Worm (Caenorhabditis elegans): ENCODE data around the gene ZC190.7.
"Not testable (repeated sequence)": the region's sequence is repeated elsewhere in the genome, so short reads cannot be mapped to it uniquely, and the experiment has no call there.

ZC190.7 gene

DNA sequence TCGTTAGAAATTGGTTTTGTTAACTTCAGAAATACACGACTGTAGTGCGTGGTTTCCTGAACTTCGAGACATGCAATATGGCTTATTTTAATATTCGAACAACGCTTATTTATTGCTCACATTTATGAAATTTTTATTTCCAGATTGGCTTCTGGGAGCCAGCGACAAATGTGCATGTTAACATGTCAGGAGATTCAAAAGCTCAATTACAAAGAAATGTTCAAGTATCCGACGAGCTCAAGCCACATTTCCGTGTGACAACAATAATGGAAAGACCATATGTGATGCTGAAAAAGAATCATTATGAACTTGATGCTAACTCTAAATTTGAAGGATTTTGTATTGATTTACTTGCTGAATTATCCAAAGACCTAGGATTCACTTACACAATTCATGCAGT is 31.7 kb upstream of the ZC190.7 start:
- TF ChIP-seq skn-1 (tag; optimal IDR thresholded peaks at IDR 0.05) (no peak), snpc-4 (tag; optimal IDR thresholded peaks at IDR 0.05) (no peak), mdl-1 (tag; optimal IDR thresholded peaks at IDR 0.05) (no peak), unc-39 (tag; optimal IDR thresholded peaks at IDR 0.05) (no peak), ztf-4 (tag; optimal IDR thresholded peaks at IDR 0.05) (no peak), nhr-23 (tag; optimal IDR thresholded peaks at IDR 0.05) (no peak), lin-15B (tag; optimal IDR thresholded peaks at IDR 0.05) (no peak), egl-27 (tag; optimal IDR thresholded peaks at IDR 0.05) (no peak), nhr-43 (tag; optimal IDR thresholded peaks at IDR 0.05; ENCODE audit: poor library complexity, severe bottlenecking) (no peak), nhr-237 (tag; optimal IDR thresholded peaks at IDR 0.05) (no peak), mml-1 (tag; optimal IDR thresholded peaks at IDR 0.05) (no peak), nhr-77 (tag; optimal IDR thresholded peaks at IDR 0.05) (no peak), eor-1 (tag; optimal IDR thresholded peaks at IDR 0.05) (no peak), ceh-16 (tag; optimal IDR thresholded peaks at IDR 0.05) (no peak), ceh-82 (tag; optimal IDR thresholded peaks at IDR 0.05) (no peak), egl-5 (tag; optimal IDR thresholded peaks at IDR 0.05) (no peak), nhr-25 (tag; optimal IDR thresholded peaks at IDR 0.05) (no peak)

DNA sequence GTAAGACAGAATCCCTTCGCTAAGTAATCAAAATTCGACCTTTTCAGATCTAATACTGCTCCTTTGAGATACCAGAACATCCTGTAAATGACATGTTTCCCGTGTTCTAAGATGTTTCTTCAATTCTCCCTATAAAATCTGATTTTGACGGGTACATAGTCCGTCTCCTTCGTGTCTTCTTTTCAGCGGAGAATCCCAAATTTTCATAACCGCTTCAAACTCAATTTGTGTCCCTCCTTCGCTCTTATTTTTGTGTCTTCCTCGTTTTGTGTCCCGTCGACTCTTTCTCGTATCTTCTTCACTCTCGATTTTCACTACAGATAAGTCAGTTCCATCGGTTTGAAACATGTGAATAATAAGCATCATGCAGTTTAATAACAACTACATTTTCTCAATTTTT is 29.5 kb upstream of the ZC190.7 start, which contains the start of gene glr-5:
TSS of gene glr-5 (plus strand) at position 321 of the 400 bp plus-strand sequence.
- TF ChIP-seq nhr-43 (tag; optimal IDR thresholded peaks at IDR 0.05; ENCODE audit: poor library complexity, severe bottlenecking) (no peak), ztf-4 (tag; optimal IDR thresholded peaks at IDR 0.05) (no peak), elt-3 (tag; optimal IDR thresholded peaks at IDR 0.05) (no peak), aly-2 (tag; optimal IDR thresholded peaks at IDR 0.05) (no peak), elt-1 (tag; optimal IDR thresholded peaks at IDR 0.05) (no peak), ceh-9 (tag; optimal IDR thresholded peaks at IDR 0.05) (no peak), fkh-10 (GFP tag; optimal IDR thresholded peaks at IDR 0.05) (no peak), pqm-1 (tag; optimal IDR thresholded peaks at IDR 0.05) (no peak), ztf-11 (tag; optimal IDR thresholded peaks at IDR 0.05) (no peak), unc-39 (tag; optimal IDR thresholded peaks at IDR 0.05) (no peak), nhr-76 (tag; optimal IDR thresholded peaks at IDR 0.05) (no peak), nhr-237 (tag; optimal IDR thresholded peaks at IDR 0.05) (no peak), egl-5 (tag; optimal IDR thresholded peaks at IDR 0.05) (no peak), unc-62 (GFP tag; optimal IDR thresholded peaks at IDR 0.05) (no peak), jun-1 (tag; optimal IDR thresholded peaks at IDR 0.05) (no peak), elt-2 (tag; optimal IDR thresholded peaks at IDR 0.05) (no peak)

DNA sequence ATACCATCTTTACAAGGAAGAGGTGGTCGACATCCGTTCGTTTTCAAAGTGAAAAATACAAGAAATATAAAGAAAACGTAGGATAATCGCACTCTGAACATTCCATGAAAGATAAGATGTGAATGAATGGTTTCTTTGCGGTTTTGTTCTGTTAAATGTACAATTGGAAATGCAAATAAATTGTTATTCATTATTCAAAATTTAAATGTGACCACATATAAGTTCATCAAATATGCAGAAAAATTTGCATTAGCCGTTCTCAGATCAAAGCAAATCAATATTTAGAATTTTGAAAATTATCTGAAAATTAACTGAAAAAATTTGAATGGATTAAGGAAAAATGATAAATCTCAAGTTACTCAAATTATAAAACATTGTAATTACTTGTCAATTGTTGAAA is 25.2 kb upstream of the ZC190.7 start, which contains the start of gene ZC178.2:
TSS of gene ZC178.2 (minus strand) at position 101 of the 400 bp plus-strand sequence.
- no peak for TF ChIP-seq tbx-2 (tag; optimal IDR thresholded peaks at IDR 0.05)
- TF ChIP-seq nhr-12 (tag; optimal IDR thresholded peaks at IDR 0.05) = no peak
- no peak for TF ChIP-seq nfya-1 (tag; optimal IDR thresholded peaks at IDR 0.05; ENCODE audit: insufficient read depth)
- TF ChIP-seq ceh-16 (tag; optimal IDR thresholded peaks at IDR 0.05) = no peak
- TF ChIP-seq pqm-1 (tag; optimal IDR thresholded peaks at IDR 0.05) = no peak
- TF ChIP-seq elt-3 (tag; optimal IDR thresholded peaks at IDR 0.05) = no peak

DNA sequence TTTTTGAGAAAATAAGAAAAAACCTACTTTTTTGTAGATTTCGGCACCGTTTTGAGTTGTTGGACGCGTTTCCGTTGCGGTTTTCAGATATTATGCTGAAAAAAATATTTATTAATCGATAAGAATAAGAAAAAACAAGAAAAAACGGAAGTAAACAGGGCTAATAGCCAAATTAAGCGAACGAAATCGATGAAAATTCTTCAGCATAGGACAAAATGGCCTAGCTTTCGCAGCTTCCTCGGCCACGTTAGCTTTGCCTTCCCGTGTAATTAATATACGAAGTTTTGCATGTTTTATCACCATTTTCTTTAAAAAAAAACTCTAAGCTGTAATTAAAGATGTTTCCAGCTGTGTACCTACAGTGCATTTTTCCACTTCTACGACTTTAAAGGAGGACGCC is 9.6 kb upstream of the ZC190.7 start, which contains the start of gene ZC190.10:
TSS of gene ZC190.10 (minus strand) at position 101 of the 400 bp plus-strand sequence.
- not testable (repeated sequence) for TF ChIP-seq lin-15B, egl-5, mml-1 (tag; optimal IDR thresholded peaks at IDR 0.05)

DNA sequence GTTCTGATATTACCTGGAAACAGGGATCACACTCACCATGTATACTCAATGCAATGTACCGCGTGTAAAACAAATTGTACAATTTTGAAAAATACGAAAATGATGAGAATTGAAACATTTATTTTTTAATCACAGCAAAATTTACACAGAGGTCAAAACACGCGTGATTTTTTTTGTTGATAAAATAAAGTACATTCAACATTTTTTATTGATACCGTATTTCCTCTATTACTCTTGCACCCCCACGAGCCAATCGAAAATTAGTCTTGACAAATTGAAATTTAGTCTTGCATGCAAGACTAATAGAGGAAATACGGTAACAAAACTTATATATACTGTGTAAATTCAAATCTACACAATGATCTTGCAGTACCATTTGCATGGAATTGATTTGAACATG is 1.0 kb upstream of the ZC190.7 start, which contains the start of gene ZC190.8:
TSS of gene ZC190.8 (minus strand) at position 101 of the 400 bp plus-strand sequence.
- TF ChIP-seq ZK546.5 (tag; optimal IDR thresholded peaks at IDR 0.05) (no peak), nhr-28 (tag; optimal IDR thresholded peaks at IDR 0.05) (no peak), nhr-11 (tag; optimal IDR thresholded peaks at IDR 0.05) (no peak), pha-4 (tag; optimal IDR thresholded peaks at IDR 0.05) (no peak), lin-15B (tag; optimal IDR thresholded peaks at IDR 0.05) (no peak), nhr-237 (tag; optimal IDR thresholded peaks at IDR 0.05) (no peak), ceh-28 (tag; optimal IDR thresholded peaks at IDR 0.05) (no peak), pqm-1 (tag; optimal IDR thresholded peaks at IDR 0.05) (no peak), nhr-43 (tag; optimal IDR thresholded peaks at IDR 0.05; ENCODE audit: poor library complexity, severe bottlenecking) (no peak), mdl-1 (tag; optimal IDR thresholded peaks at IDR 0.05) (no peak), ztf-11 (tag; optimal IDR thresholded peaks at IDR 0.05) (no peak), unc-39 (tag; optimal IDR thresholded peaks at IDR 0.05) (no peak), R02D3.7 (tag; optimal IDR thresholded peaks at IDR 0.05) (no peak)
